Fruit fly (Drosophila melanogaster): ENCODE results near the gene CG14258.

DNA sequence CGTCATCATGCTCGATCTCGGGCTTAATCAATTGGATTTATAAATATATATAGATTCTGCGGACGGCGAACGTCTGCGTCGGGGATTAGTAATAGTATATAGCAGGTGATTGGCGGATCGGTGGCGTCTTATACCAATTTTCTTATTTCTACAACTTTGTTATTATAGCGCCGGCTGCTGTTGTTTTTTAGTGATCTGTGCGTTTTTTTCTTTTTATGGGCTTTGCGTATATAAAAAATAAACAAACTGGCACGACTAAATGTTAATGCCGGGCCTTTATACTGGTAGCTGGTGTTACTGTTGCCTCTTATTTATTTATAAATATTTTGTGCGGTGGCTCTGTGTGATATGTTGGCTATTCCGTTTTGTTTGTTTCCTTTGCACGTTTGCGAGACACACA lies 23.7 kb upstream of the CG14258 start:
- no peak for TF ChIP-seq insv (optimal IDR thresholded peaks at IDR 0.05)
- no peak for TF ChIP-seq Sin3A (optimal IDR thresholded peaks at IDR 0.05)
- TF ChIP-seq Myc (optimal IDR thresholded peaks at IDR 0.05): no peak
- no peak for TF ChIP-seq ttk (optimal IDR thresholded peaks at IDR 0.05)
- no peak for TF ChIP-seq h (optimal IDR thresholded peaks at IDR 0.05)

All from Kc167 (cell line).